Fruit fly (Drosophila melanogaster) whole organism: ENCODE measurements around the gene CG4650.

Experiments used
- CG8478 ChIP-seq: fragments of >200 bp; optimal IDR thresholded peaks from 2 replicates; lab custom pipeline; 2018; ENCODE audit warnings: inconsistent platforms
- EcR ChIP-seq, 2 experiments: fragments of >200 bp; optimal IDR thresholded peaks; 2 replicates each; lab custom pipeline; 2017; ENCODE audit warnings: missing biosample characterization in 2 of 2, missing genetic modification characterization in 2 of 2, missing genetic modification reagents in 2 of 2
- pan ChIP-seq: fragments of >200 bp; optimal IDR thresholded peaks from 2 replicates; lab custom pipeline; 2017
- psq ChIP-seq: fragments of >200 bp; optimal IDR thresholded peaks from 2 replicates; lab custom pipeline; 2017
- usp ChIP-seq: fragments of >200 bp; optimal IDR thresholded peaks from 2 replicates; lab custom pipeline; 2017; ENCODE audit warnings: missing biosample characterization, missing genetic modification characterization, mixed read lengths

- TF ChIP-seq EcR (GFP tag; optimal IDR thresholded peaks at IDR 0.05; lab: Kevin White, UChicago): no peak
- TF ChIP-seq usp: no peak
- no peak for TF ChIP-seq psq
- TF ChIP-seq CG8478: no peak
- TF ChIP-seq pan (lab: Kevin White, UChicago): no peak
Observed at dm6 chr2L:14797554-14797953, 22.8 kb upstream of the CG4650 start.
